Fruit fly (Drosophila melanogaster) whole organism, prepupa: Measurements from ENCODE around the gene CG17300.
A peak's percentile ranks its signal among the peaks of the same experiment; 100 is the strongest.

ENCODE experiments used
- Hr39 ChIP-seq: fragments of 200-800 bp; sonication (Bioruptor generic); optimal IDR thresholded peaks from 2 replicates; lab custom pipeline; 2016; ENCODE audit warnings: missing biosample characterization, missing genetic modification characterization
- OdsH ChIP-seq: fragments of 200-800 bp; sonication (Bioruptor generic); optimal IDR thresholded peaks from 3 replicates; lab custom pipeline; 2016; ENCODE audit warnings: missing biosample characterization, missing genetic modification characterization

The CG17300 gene

DNA sequence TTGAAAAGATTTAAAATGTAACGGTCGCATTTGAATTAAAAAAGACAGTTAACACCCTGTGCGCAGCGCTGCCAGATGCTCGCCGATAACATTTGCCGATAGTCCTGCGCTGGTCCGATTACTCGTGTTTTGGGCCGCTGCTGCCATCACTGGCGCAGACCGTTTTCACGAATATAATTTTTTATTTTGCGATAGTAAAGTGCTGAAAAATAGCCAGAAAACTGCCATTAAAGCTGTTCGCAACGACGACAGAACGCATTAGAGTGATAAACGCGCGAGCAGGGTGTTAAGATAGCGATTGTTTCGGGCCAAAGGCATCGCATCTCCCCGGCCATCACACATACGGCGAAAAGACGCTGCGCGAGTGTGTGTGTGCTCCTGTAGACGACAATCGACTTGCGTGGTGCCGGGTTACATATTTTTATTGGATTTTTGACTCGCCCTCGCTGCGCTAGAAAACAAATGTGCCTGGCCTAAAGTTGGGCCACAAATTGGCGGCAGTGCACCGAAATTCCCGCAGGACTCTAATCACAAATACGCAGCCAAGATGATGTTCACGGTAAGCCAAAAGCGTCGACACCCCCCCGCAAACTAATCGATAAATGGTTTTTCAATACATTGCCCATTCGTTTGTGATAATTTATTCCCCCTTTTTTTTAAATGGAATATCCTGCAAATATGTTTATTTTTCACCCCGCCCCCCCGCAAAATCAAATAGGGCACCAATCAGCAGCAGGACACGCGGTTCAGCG lies 50.2 kb downstream of the CG17300 start, which contains the start of gene Srrm1 (continued):
- TF ChIP-seq Hr39 (GFP tag; lab: Kevin White, UChicago) = peak; percentile 10
- no peak for TF ChIP-seq OdsH (GFP tag; lab: Kevin White, UChicago)
